Worm (Caenorhabditis elegans) whole organism, mixed stage, embryonic: ENCODE results near the gene srv-9.

Experiments
- lin-13 ChIP-seq: fragments of 150-350 bp; optimal IDR thresholded peaks from 2 replicates; lab custom pipeline; 2014; ENCODE audit warnings: missing biosample characterization, missing genetic modification characterization
- sptf-1 ChIP-seq: sonication (generic microtip); optimal IDR thresholded peaks from 2 replicates; lab custom pipeline; 2017; ENCODE audit warnings: mild to moderate bottlenecking, missing genetic modification characterization, moderate library complexity, missing compliant biosample characterization
- unc-62 ChIP-seq: fragments of 150-350 bp; optimal IDR thresholded peaks from 2 replicates; lab custom pipeline; 2014; ENCODE audit warnings: missing biosample characterization, missing genetic modification reagents, missing genetic modification characterization

ce11 chrV:13468190-13468765, 45.3 kb upstream of the srv-9 start, which contains the start of the genes F25H9.6 and F25H9.7:
- TF ChIP-seq lin-13 (peak; percentile 33), sptf-1 (tag; lab: Kevin White, UChicago) (peak; percentile 78), unc-62 (GFP tag; lab: Kevin White, UChicago) (no peak)
